Worm (Caenorhabditis elegans) whole organism, L4 larva: ENCODE measurements around the gene rme-4.
A peak's percentile ranks its signal among the peaks of the same experiment; 100 is the strongest.

Source experiments
- D1046.2 ChIP-seq: fragments of 200-800 bp; sonication (Bioruptor generic); IDR thresholded peaks from 2 replicates; pipeline ENCODE4 v1.3.6; 2022; ENCODE audit warnings: missing genetic modification characterization, missing compliant biosample characterization
- F10B5.3 ChIP-seq: sonication (generic microtip); optimal IDR thresholded peaks from 2 replicates; lab custom pipeline; 2016; ENCODE audit warnings: mild to moderate bottlenecking, missing genetic modification characterization, missing compliant biosample characterization
- F26F4.8 ChIP-seq: fragments of 200-800 bp; sonication (Bioruptor generic); conservative IDR thresholded peaks from 2 replicates; pipeline ENCODE4 v1.3.6; 2022; ENCODE audit warnings: missing genetic modification characterization, missing compliant biosample characterization
- F37D6.2 ChIP-seq: sonication (generic microtip); optimal IDR thresholded peaks from 2 replicates; lab custom pipeline; 2016; ENCODE audit warnings: mild to moderate bottlenecking, missing genetic modification characterization, missing compliant biosample characterization
- F49E8.2 ChIP-seq: sonication (generic microtip); optimal IDR thresholded peaks from 2 replicates; lab custom pipeline; 2016; ENCODE audit warnings: missing compliant biosample characterization, mild to moderate bottlenecking, missing genetic modification characterization, borderline replicate concordance
- T20F7.1 ChIP-seq: fragments of 200-800 bp; sonication (Bioruptor generic); optimal IDR thresholded peaks from 2 replicates; lab custom pipeline; 2018; ENCODE audit warnings: mild to moderate bottlenecking, missing genetic modification characterization, missing compliant biosample characterization
- T26A8.4 ChIP-seq: fragments of 200-800 bp; sonication (Bioruptor generic); IDR thresholded peaks from 2 replicates; pipeline ENCODE4 v1.3.6; 2022; ENCODE audit warnings: missing genetic modification characterization, missing compliant biosample characterization
- aha-1 ChIP-seq: fragments of 150-350 bp; peaks from one replicate; lab custom pipeline; 2014; ENCODE audit warnings: missing biosample characterization, missing genetic modification characterization
- ama-1 ChIP-seq: fragments of 150-350 bp; optimal IDR thresholded peaks from 2 replicates; lab custom pipeline; 2014; ENCODE audit warnings: inconsistent platforms, mixed read lengths
- ceh-20 ChIP-seq: fragments of 200-800 bp; sonication (Bioruptor generic); IDR thresholded peaks from 2 replicates; pipeline ENCODE4 v1.3.6; 2022; ENCODE audit warnings: missing genetic modification reagents, missing genetic modification characterization, missing compliant biosample characterization
- ces-1 ChIP-seq: fragments of 150-350 bp; sonication (generic microtip); optimal IDR thresholded peaks from 4 replicates; lab custom pipeline; 2014; ENCODE audit warnings: missing biosample characterization, missing genetic modification reagents, missing genetic modification characterization
- ctbp-1 ChIP-seq: fragments of 200-800 bp; sonication (Bioruptor generic); IDR thresholded peaks from 2 replicates; pipeline ENCODE4 v1.3.6; 2022; ENCODE audit warnings: missing genetic modification reagents, missing genetic modification characterization, missing compliant biosample characterization
- daf-12 ChIP-seq: fragments of 150-350 bp; optimal IDR thresholded peaks from 2 replicates; lab custom pipeline; 2014; ENCODE audit warnings: missing biosample characterization, missing genetic modification reagents, missing genetic modification characterization
- daf-19 ChIP-seq: fragments of 200-800 bp; sonication (Bioruptor generic); conservative IDR thresholded peaks from 2 replicates; pipeline ENCODE4 v1.3.6; 2022; ENCODE audit warnings: missing genetic modification characterization, missing compliant biosample characterization
- dmd-6 ChIP-seq: fragments of 200-800 bp; sonication (Bioruptor generic); IDR thresholded peaks from 2 replicates; pipeline ENCODE4 v1.3.6; 2022; ENCODE audit warnings: missing genetic modification reagents, missing genetic modification characterization, missing compliant biosample characterization
- dmd-8 ChIP-seq: fragments of 200-800 bp; sonication (Bioruptor generic); IDR thresholded peaks from 2 replicates; pipeline ENCODE4 v1.3.6; 2022; ENCODE audit warnings: missing genetic modification characterization, missing compliant biosample characterization
- dve-1 ChIP-seq: sonication (generic microtip); optimal IDR thresholded peaks from 2 replicates; lab custom pipeline; 2017; ENCODE audit warnings: antibody characterized with exemption, mild to moderate bottlenecking, missing genetic modification characterization, missing compliant biosample characterization; ENCODE audit not compliant: insufficient read depth
- egl-43 ChIP-seq: fragments of 200-800 bp; sonication (Bioruptor generic); IDR thresholded peaks from 2 replicates; pipeline ENCODE4 v1.3.6; 2022; ENCODE audit warnings: missing genetic modification reagents, missing genetic modification characterization, missing compliant biosample characterization
- hif-1 ChIP-seq, 2 experiments: sonication (generic microtip); optimal IDR thresholded peaks; 2 replicates each; lab custom pipeline; 2016 to 2017; ENCODE audit warnings: missing compliant biosample characterization in 2 of 2, missing genetic modification characterization in 2 of 2, missing genetic modification reagents in 2 of 2, missing genotype in 2 of 2, mild to moderate bottlenecking in 1 of 2
- hlh-11 ChIP-seq: fragments of 200-800 bp; sonication (Bioruptor generic); optimal IDR thresholded peaks from 2 replicates; lab custom pipeline; 2018; ENCODE audit warnings: mild to moderate bottlenecking, missing genetic modification characterization, missing compliant biosample characterization
- lim-7 ChIP-seq: fragments of 200-800 bp; sonication (Bioruptor generic); IDR thresholded peaks from 2 replicates; pipeline ENCODE4 v1.3.6; 2022; ENCODE audit warnings: missing genetic modification characterization, missing compliant biosample characterization
- lin-15B ChIP-seq: fragments of 150-350 bp; sonication (generic microtip); optimal IDR thresholded peaks from 3 replicates; lab custom pipeline; 2014; ENCODE audit warnings: missing biosample characterization, missing genetic modification characterization
- lin-39 ChIP-seq: fragments of 150-350 bp; optimal IDR thresholded peaks from 2 replicates; lab custom pipeline; 2014; ENCODE audit warnings: missing biosample characterization, missing genetic modification reagents, missing genetic modification characterization
- lsy-2 ChIP-seq, 2 experiments: fragments of 150-350 bp in 1 of 2; sonication (generic microtip) in 1 of 2; optimal IDR thresholded peaks; 2 replicates each; lab custom pipeline; 2014 to 2017; ENCODE audit warnings: missing biosample characterization in 2 of 2, missing genetic modification characterization in 2 of 2
- madf-5 ChIP-seq, 2 experiments: fragments of 200-800 bp; sonication (Bioruptor generic); IDR thresholded peaks; 2 replicates each; pipeline ENCODE4 v1.3.6; 2022; ENCODE audit warnings: missing compliant biosample characterization in 2 of 2, missing genetic modification characterization in 2 of 2
- madf-9 ChIP-seq: fragments of 200-800 bp; sonication (Bioruptor generic); conservative IDR thresholded peaks from 2 replicates; pipeline ENCODE4 v1.3.6; 2022; ENCODE audit warnings: missing genetic modification reagents, missing genetic modification characterization, missing compliant biosample characterization
- mdt-29 ChIP-seq: fragments of 200-800 bp; sonication (Bioruptor generic); IDR thresholded peaks from 2 replicates; pipeline ENCODE4 v1.3.6; 2022; ENCODE audit warnings: missing genetic modification reagents, missing genetic modification characterization, missing compliant biosample characterization
- mep-1 ChIP-seq: fragments of 150-350 bp; sonication (generic microtip); optimal IDR thresholded peaks from 3 replicates; lab custom pipeline; 2014; ENCODE audit warnings: missing biosample characterization, missing genetic modification characterization
- mxl-2 ChIP-seq: fragments of 200-800 bp; sonication (Bioruptor generic); conservative IDR thresholded peaks from 2 replicates; pipeline ENCODE4 v1.3.6; 2022; ENCODE audit warnings: missing genetic modification reagents, missing genetic modification characterization, missing compliant biosample characterization
- nhr-10 ChIP-seq: fragments of 150-350 bp; optimal IDR thresholded peaks from 2 replicates; lab custom pipeline; 2014; ENCODE audit warnings: missing biosample characterization, missing genetic modification characterization
- nhr-25 ChIP-seq: sonication (generic microtip); optimal IDR thresholded peaks from 2 replicates; lab custom pipeline; 2017; ENCODE audit warnings: missing genetic modification characterization, mild to moderate bottlenecking, missing compliant biosample characterization, antibody characterized with exemption, moderate library complexity, borderline replicate concordance; ENCODE audit not compliant: insufficient read depth
- nhr-28 ChIP-seq: fragments of 150-350 bp; optimal IDR thresholded peaks from 2 replicates; lab custom pipeline; 2014; ENCODE audit warnings: missing biosample characterization, missing genetic modification characterization
- pha-4 ChIP-seq, 2 experiments: fragments of 150-350 bp in 1 of 2; fragments of 200-800 bp in 1 of 2; sonication (Bioruptor generic) in 1 of 2; IDR thresholded peaks in 1 of 2; optimal IDR thresholded peaks in 1 of 2; 2 replicates each; pipeline versions ENCODE4 v1.3.6 to Lab custom; 2014 to 2022; ENCODE audit warnings: missing genetic modification characterization in 2 of 2, missing genetic modification reagents in 2 of 2, missing biosample characterization in 1 of 2, missing compliant biosample characterization in 1 of 2
- php-3 ChIP-seq: fragments of 200-800 bp; sonication (Bioruptor generic); IDR thresholded peaks from 2 replicates; pipeline ENCODE4 v1.3.6; 2022; ENCODE audit warnings: missing genetic modification reagents, missing genetic modification characterization, missing compliant biosample characterization
- pqm-1 ChIP-seq: sonication (generic microtip); optimal IDR thresholded peaks from 2 replicates; lab custom pipeline; 2017; ENCODE audit warnings: missing biosample characterization, missing genetic modification characterization
- set-16 ChIP-seq: fragments of 200-800 bp; sonication (Bioruptor generic); IDR thresholded peaks from 2 replicates; pipeline ENCODE4 v1.3.6; 2022; ENCODE audit warnings: missing genetic modification reagents, missing genetic modification characterization, missing compliant biosample characterization
- snpc-4 ChIP-seq: fragments of 150-350 bp; optimal IDR thresholded peaks from 2 replicates; lab custom pipeline; 2014; ENCODE audit warnings: missing biosample characterization, missing genetic modification characterization
- spr-3 ChIP-seq: fragments of 200-800 bp; sonication (Bioruptor generic); optimal IDR thresholded peaks from 2 replicates; lab custom pipeline; 2018; ENCODE audit warnings: mild to moderate bottlenecking, missing genetic modification characterization, missing compliant biosample characterization
- tra-1 ChIP-seq: fragments of 200-800 bp; sonication (Bioruptor generic); IDR thresholded peaks from 2 replicates; pipeline ENCODE4 v1.3.6; 2022; ENCODE audit warnings: missing genetic modification reagents, missing genetic modification characterization, missing compliant biosample characterization
- unc-39 ChIP-seq: sonication (generic microtip); optimal IDR thresholded peaks from 2 replicates; lab custom pipeline; 2017; ENCODE audit warnings: missing biosample characterization, missing genetic modification characterization
- zfp-2 ChIP-seq: sonication (generic microtip); optimal IDR thresholded peaks from 2 replicates; lab custom pipeline; 2016; ENCODE audit warnings: mild to moderate bottlenecking, missing genetic modification characterization, missing compliant biosample characterization
- zip-2 ChIP-seq: fragments of 150-350 bp; optimal IDR thresholded peaks from 2 replicates; lab custom pipeline; 2014; ENCODE audit warnings: missing biosample characterization, missing genetic modification characterization
- ztf-11 ChIP-seq: fragments of 150-350 bp; optimal IDR thresholded peaks from 2 replicates; lab custom pipeline; 2014; ENCODE audit warnings: missing biosample characterization, missing genetic modification characterization
- ztf-7 ChIP-seq: fragments of 150-350 bp; optimal IDR thresholded peaks from 2 replicates; lab custom pipeline; 2014; ENCODE audit warnings: missing biosample characterization, missing genetic modification characterization

The rme-4 gene

ce11 chrX:10338100-10338499, 41.5 kb downstream of the rme-4 start, which contains the start of gene cut-5 (continued):
- no peak for TF ChIP-seq ceh-20 (GFP tag; lab: Robert Waterston, UW)

- TF ChIP-seq F10B5.3 (tag; lab: Kevin White, UChicago), result no peak
- TF ChIP-seq egl-43 (GFP tag; lab: Robert Waterston, UW), result peak; percentile 59; the same call in 1 of the 2 replicates
- no peak for TF ChIP-seq daf-12 (tag; lab: Kevin White, UChicago)
- no peak for TF ChIP-seq ama-1 (lab: Kevin White, UChicago)
- TF ChIP-seq hif-1 (tag; optimal IDR thresholded peaks at IDR 0.05; lab: Kevin White, UChicago), result no peak
- TF ChIP-seq mdt-29 (GFP tag; lab: Robert Waterston, UW), result no peak
- no peak for TF ChIP-seq unc-39 (tag; lab: Kevin White, UChicago)
- TF ChIP-seq dmd-8 (GFP tag; lab: Robert Waterston, UW), result no peak
- TF ChIP-seq set-16, result peak; percentile 66
- peak; percentile 72 for TF ChIP-seq aha-1 (tag; lab: Kevin White, UChicago)
- no peak for TF ChIP-seq D1046.2 (GFP tag; lab: Robert Waterston, UW)
- no peak for TF ChIP-seq lsy-2 (tag; optimal IDR thresholded peaks at IDR 0.05; lab: Kevin White, UChicago)
- TF ChIP-seq pqm-1 (tag; lab: Kevin White, UChicago), result no peak
- 0 out of 2 replicates have a peak, but pooled peaks have one; percentile 53 for TF ChIP-seq F26F4.8 (GFP tag; lab: Robert Waterston, UW)
- no peak for TF ChIP-seq ces-1
- no peak for TF ChIP-seq zfp-2 (tag; lab: Kevin White, UChicago)
- TF ChIP-seq nhr-25 (tag; lab: Kevin White, UChicago), result no peak
- no peak for TF ChIP-seq F49E8.2 (tag; lab: Kevin White, UChicago)
These were observed 43.1 kb downstream of the rme-4 start for ce11 chrX:10336592-10336991.

- no peak for TF ChIP-seq ces-1
- no peak for TF ChIP-seq dve-1 (tag; lab: Kevin White, UChicago)
- no peak for TF ChIP-seq ztf-11 (tag; lab: Kevin White, UChicago)
- no peak for TF ChIP-seq mep-1 (tag; lab: Kevin White, UChicago)
- no peak for TF ChIP-seq spr-3 (GFP tag; lab: Kevin White, UChicago)
- TF ChIP-seq F10B5.3 (tag; lab: Kevin White, UChicago), result no peak
- no peak for TF ChIP-seq pha-4 (GFP tag; IDR thresholded peaks at IDR 0.05; lab: Robert Waterston, UW)
- TF ChIP-seq pha-4 (tag; optimal IDR thresholded peaks at IDR 0.05; lab: Kevin White, UChicago), result no peak
- TF ChIP-seq F49E8.2 (tag; lab: Kevin White, UChicago), result no peak
- TF ChIP-seq F26F4.8 (GFP tag; lab: Robert Waterston, UW), result no peak
- TF ChIP-seq madf-5 (GFP tag; IDR thresholded peaks at IDR 0.05; lab: Robert Waterston, UW), result no peak
- TF ChIP-seq D1046.2 (GFP tag; lab: Robert Waterston, UW), result no peak
- no peak for TF ChIP-seq daf-19 (GFP tag; lab: Robert Waterston, UW)
- TF ChIP-seq lin-15B (tag; lab: Kevin White, UChicago), result no peak
- no peak for TF ChIP-seq lim-7 (GFP tag; lab: Robert Waterston, UW)
- no peak for TF ChIP-seq egl-43 (GFP tag; lab: Robert Waterston, UW)
- TF ChIP-seq tra-1 (GFP tag; lab: Robert Waterston, UW), result no peak
- no peak for TF ChIP-seq madf-9 (GFP tag; lab: Robert Waterston, UW)
- no peak for TF ChIP-seq snpc-4
These were observed 43.5 kb downstream of the rme-4 start, which contains the start of gene idpa-3 for ce11 chrX:10336138-10336537. TSS of gene idpa-3 (plus strand) at chrX:10336438.

- TF ChIP-seq zip-2 (no peak), dmd-6 (GFP tag; lab: Robert Waterston, UW) (peak; percentile 79), nhr-10 (no peak), F37D6.2 (tag; lab: Kevin White, UChicago) (no peak), zfp-2 (tag; lab: Kevin White, UChicago) (no peak), php-3 (GFP tag; lab: Robert Waterston, UW) (0 out of 2 replicates have a peak, but pooled peaks have one; percentile 55), mxl-2 (GFP tag; lab: Robert Waterston, UW) (peak; percentile 98), aha-1 (tag; lab: Kevin White, UChicago) (peak; percentile 81), dve-1 (tag; lab: Kevin White, UChicago) (peak; percentile 62), nhr-28 (tag; lab: Kevin White, UChicago) (peak; percentile 96), ctbp-1 (GFP tag; lab: Robert Waterston, UW) (no peak), ztf-7 (no peak), T20F7.1 (GFP tag; lab: Kevin White, UChicago) (no peak), tra-1 (GFP tag; lab: Robert Waterston, UW) (peak; percentile 49; the same call in 1 of the 2 replicates), T26A8.4 (GFP tag; lab: Robert Waterston, UW) (no peak), lin-39 (tag; lab: Kevin White, UChicago) (no peak), hlh-11 (peak; percentile 65)
These were observed 46.3 kb downstream of the rme-4 start, which contains the start of gene R07E3.4 for ce11 chrX:10333301-10333854. TSS of gene R07E3.4 (minus strand) at chrX:10333351.
